Fruit fly (Drosophila melanogaster) whole organism, embryonic: ENCODE results near the gene Acf.

Source experiments
- CG10543 ChIP-seq: fragments of 200-800 bp; sonication (Bioruptor generic); optimal IDR thresholded peaks from 3 replicates; lab custom pipeline; 2017; ENCODE audit warnings: missing biosample characterization, mild to moderate bottlenecking, missing genetic modification characterization, moderate library complexity
- CG15601 ChIP-seq: fragments of 200-800 bp; sonication (Bioruptor generic); optimal IDR thresholded peaks from 3 replicates; lab custom pipeline; 2019; ENCODE audit warnings: missing biosample characterization, mild to moderate bottlenecking, missing genetic modification characterization, moderate library complexity
- CG17568 ChIP-seq: fragments of 200-800 bp; sonication (Bioruptor generic); optimal IDR thresholded peaks from 2 replicates; lab custom pipeline; 2018; ENCODE audit warnings: missing biosample characterization, mild to moderate bottlenecking, missing genetic modification characterization, moderate library complexity
- CG7271 ChIP-seq: fragments of 200-800 bp; sonication (Bioruptor generic); optimal IDR thresholded peaks from 2 replicates; lab custom pipeline; 2018; ENCODE audit warnings: missing biosample characterization, mild to moderate bottlenecking, missing genetic modification characterization, moderate library complexity
- CG8359 ChIP-seq: fragments of 200-800 bp; sonication (Bioruptor generic); optimal IDR thresholded peaks from 2 replicates; lab custom pipeline; 2017; ENCODE audit warnings: missing biosample characterization, mild to moderate bottlenecking, missing genetic modification characterization, borderline replicate concordance
- CG9609 ChIP-seq: fragments of 200-800 bp; sonication (Bioruptor generic); optimal IDR thresholded peaks from 3 replicates; lab custom pipeline; 2016; ENCODE audit warnings: missing biosample characterization, missing genetic modification characterization
- NC2α ChIP-seq: fragments of 200-800 bp; sonication (Bioruptor generic); optimal IDR thresholded peaks from 2 replicates; lab custom pipeline; 2016; ENCODE audit warnings: missing biosample characterization, missing genetic modification characterization
- gro ChIP-seq: fragments of 200-800 bp; sonication (Bioruptor generic); optimal IDR thresholded peaks from 2 replicates; lab custom pipeline; 2016; ENCODE audit warnings: missing biosample characterization, missing genetic modification characterization
- hb ChIP-seq: fragments of 200-800 bp; sonication (Bioruptor generic); IDR thresholded peaks from 3 replicates; pipeline ENCODE4 v1.3.6; 2022; ENCODE audit warnings: missing biosample characterization, missing genetic modification characterization; ENCODE audit not compliant: partially characterized antibody

DNA sequence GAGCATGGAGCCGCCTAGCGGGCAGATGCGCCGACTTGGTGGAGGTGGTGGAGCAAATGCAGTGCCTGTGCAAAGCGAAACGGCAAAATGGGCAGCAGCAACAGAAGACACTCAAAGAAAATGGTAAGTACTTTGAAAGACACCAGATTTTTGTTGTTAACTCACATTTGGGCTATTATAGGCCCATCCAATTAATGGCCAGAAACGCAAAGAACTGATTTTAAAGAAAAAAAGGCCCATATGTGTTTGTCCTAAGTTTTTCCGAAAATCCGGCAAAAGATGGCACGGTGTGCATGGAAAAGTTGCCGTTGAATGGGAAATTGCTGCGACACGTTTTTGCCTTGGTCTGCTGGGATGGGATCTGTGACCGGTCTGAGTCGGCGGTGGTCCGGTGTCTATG is 25.6 kb upstream of the Acf start:
- no peak for TF ChIP-seq NC2α (GFP tag; lab: Kevin White, UChicago)
- no peak for TF ChIP-seq CG8359
- TF ChIP-seq CG9609 (GFP tag; lab: Kevin White, UChicago), result no peak
- TF ChIP-seq gro, result no peak
- TF ChIP-seq CG17568 (GFP tag; lab: Kevin White, UChicago), result no peak
- TF ChIP-seq CG15601 (tag; lab: Kevin White, UChicago), result no peak
- TF ChIP-seq CG10543, result no peak
- TF ChIP-seq CG7271, result no peak
- TF ChIP-seq hb (GFP tag; lab: Robert Waterston, UW), result no peak
